Worm (Caenorhabditis elegans) whole organism, late embryonic: ENCODE results near the gene F47B8.1.

Source experiments
- K09A11.1 ChIP-seq: sonication (generic microtip); optimal IDR thresholded peaks from 2 replicates; lab custom pipeline; 2017; ENCODE audit warnings: antibody characterized with exemption, mild to moderate bottlenecking, missing genetic modification characterization, missing compliant biosample characterization; ENCODE audit not compliant: insufficient read depth
- ama-1 ChIP-seq: fragments of 150-350 bp; optimal IDR thresholded peaks from 2 replicates; lab custom pipeline; 2014
- ceh-9 ChIP-seq: sonication (generic microtip); optimal IDR thresholded peaks from 2 replicates; lab custom pipeline; 2016; ENCODE audit warnings: mild to moderate bottlenecking, missing genetic modification characterization, inconsistent platforms, missing compliant biosample characterization
- che-1 ChIP-seq: sonication (generic microtip); optimal IDR thresholded peaks from 2 replicates; lab custom pipeline; 2016; ENCODE audit warnings: mild to moderate bottlenecking, missing genetic modification characterization, missing compliant biosample characterization
- dmd-4 ChIP-seq: sonication (generic microtip); optimal IDR thresholded peaks from 2 replicates; lab custom pipeline; 2016; ENCODE audit warnings: borderline replicate concordance, missing genetic modification characterization, missing compliant biosample characterization
- dve-1 ChIP-seq: sonication (generic microtip); optimal IDR thresholded peaks from 2 replicates; lab custom pipeline; 2017; ENCODE audit warnings: antibody characterized with exemption, mild to moderate bottlenecking, missing genetic modification characterization, missing compliant biosample characterization
- pha-4 ChIP-seq: fragments of 150-350 bp; optimal IDR thresholded peaks from 2 replicates; lab custom pipeline; 2018; ENCODE audit warnings: missing biosample characterization, missing genetic modification reagents, missing genetic modification characterization
- rnt-1 ChIP-seq: sonication (generic microtip); optimal IDR thresholded peaks from 2 replicates; lab custom pipeline; 2016; ENCODE audit warnings: missing genetic modification characterization, missing compliant biosample characterization
- tbx-2 ChIP-seq: sonication (generic microtip); optimal IDR thresholded peaks from 2 replicates; lab custom pipeline; 2016; ENCODE audit warnings: missing genetic modification characterization, missing compliant biosample characterization

DNA sequence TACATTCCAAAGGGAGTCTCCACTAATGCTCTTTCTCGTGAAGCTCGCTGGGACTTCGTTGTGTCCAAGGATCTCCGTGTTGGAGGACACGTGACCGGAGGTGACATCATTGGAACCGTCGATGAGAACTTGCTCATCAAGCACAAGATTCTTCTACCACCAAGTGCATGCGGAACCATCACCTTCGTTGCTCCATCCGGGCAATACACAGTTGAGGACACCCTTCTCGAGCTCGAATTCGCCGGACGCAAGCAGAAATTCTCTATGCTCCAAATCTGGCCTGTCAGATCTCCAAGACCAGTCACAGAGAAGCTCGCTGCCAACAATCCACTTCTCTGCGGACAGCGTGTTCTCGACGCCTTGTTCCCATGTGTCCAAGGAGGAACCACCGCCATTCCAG, 37.9 kb upstream of the F47B8.1 start:
- TF ChIP-seq rnt-1 (tag; lab: Kevin White, UChicago) = no peak
- no peak for TF ChIP-seq dve-1 (tag; lab: Kevin White, UChicago)
- TF ChIP-seq tbx-2 (tag; lab: Kevin White, UChicago) = no peak
- TF ChIP-seq dmd-4 (tag; lab: Kevin White, UChicago) = no peak
- no peak for TF ChIP-seq pha-4 (tag; lab: Kevin White, UChicago)
- TF ChIP-seq K09A11.1 (tag; lab: Kevin White, UChicago) = no peak
- TF ChIP-seq ama-1 (lab: Kevin White, UChicago) = no peak
- no peak for TF ChIP-seq che-1
- TF ChIP-seq ceh-9 (tag; lab: Kevin White, UChicago) = no peak
